Worm (Caenorhabditis elegans) whole organism, mixed stage, embryonic: ENCODE results near the gene F46F5.7.
A peak's percentile ranks its signal among the peaks of the same experiment; 100 is the strongest.
"Not testable (repeated sequence)": the region's sequence is repeated elsewhere in the genome, so short reads cannot be mapped to it uniquely, and the experiment has no call there.

Experiments
- M03D4.4 ChIP-seq: sonication (generic microtip); optimal IDR thresholded peaks from 2 replicates; lab custom pipeline; 2017; ENCODE audit warnings: mild to moderate bottlenecking, missing genetic modification characterization, missing compliant biosample characterization
- bed-3 ChIP-seq: fragments of 200-800 bp; sonication (Bioruptor generic); optimal IDR thresholded peaks from 3 replicates; lab custom pipeline; 2018; ENCODE audit warnings: mild to moderate bottlenecking, missing genetic modification characterization, moderate library complexity, missing compliant biosample characterization
- blmp-1 ChIP-seq: fragments of 150-350 bp; optimal IDR thresholded peaks from 2 replicates; lab custom pipeline; 2014; ENCODE audit warnings: missing biosample characterization, missing genetic modification characterization
- ceh-39 ChIP-seq: fragments of 150-350 bp; optimal IDR thresholded peaks from 2 replicates; lab custom pipeline; 2014; ENCODE audit warnings: missing biosample characterization, missing genetic modification characterization
- ceh-43 ChIP-seq: fragments of 200-800 bp; sonication (Bioruptor generic); optimal IDR thresholded peaks from 2 replicates; lab custom pipeline; 2018; ENCODE audit warnings: mild to moderate bottlenecking, missing genetic modification characterization, moderate library complexity, missing compliant biosample characterization
- ceh-83 ChIP-seq: fragments of 200-800 bp; sonication (Bioruptor generic); optimal IDR thresholded peaks from 2 replicates; lab custom pipeline; 2018; ENCODE audit warnings: mild to moderate bottlenecking, missing genetic modification characterization, missing compliant biosample characterization
- ces-1 ChIP-seq: fragments of 150-350 bp; optimal IDR thresholded peaks from 2 replicates; lab custom pipeline; 2014; ENCODE audit warnings: missing biosample characterization, missing genetic modification reagents, missing genetic modification characterization
- cnd-1 ChIP-seq: fragments of 200-800 bp; sonication (Bioruptor generic); optimal IDR thresholded peaks from 2 replicates; lab custom pipeline; 2018; ENCODE audit warnings: mild to moderate bottlenecking, missing genetic modification characterization, missing compliant biosample characterization
- elt-1 ChIP-seq: sonication (generic microtip); optimal IDR thresholded peaks from 2 replicates; lab custom pipeline; 2017; ENCODE audit warnings: missing genetic modification characterization, mild to moderate bottlenecking, missing compliant biosample characterization, antibody characterized with exemption, moderate library complexity, borderline replicate concordance; ENCODE audit not compliant: insufficient read depth
- elt-3 ChIP-seq: fragments of 150-350 bp; optimal IDR thresholded peaks from 2 replicates; lab custom pipeline; 2014; ENCODE audit warnings: missing biosample characterization, missing genetic modification characterization
- flh-1 ChIP-seq: fragments of 200-800 bp; sonication (Bioruptor generic); optimal IDR thresholded peaks from 2 replicates; lab custom pipeline; 2018; ENCODE audit warnings: mild to moderate bottlenecking, missing genetic modification characterization, moderate library complexity, missing compliant biosample characterization
- ham-2 ChIP-seq: fragments of 200-800 bp; sonication (Bioruptor generic); optimal IDR thresholded peaks from 2 replicates; lab custom pipeline; 2018; ENCODE audit warnings: mild to moderate bottlenecking, missing genetic modification characterization, missing compliant biosample characterization
- hlh-1 ChIP-seq: fragments of 150-350 bp; optimal IDR thresholded peaks from 2 replicates; lab custom pipeline; 2014; ENCODE audit warnings: missing biosample characterization, missing genetic modification reagents, missing genetic modification characterization
- lin-13 ChIP-seq: fragments of 150-350 bp; optimal IDR thresholded peaks from 2 replicates; lab custom pipeline; 2014; ENCODE audit warnings: missing biosample characterization, missing genetic modification characterization
- lin-32 ChIP-seq: fragments of 200-800 bp; sonication (Bioruptor generic); optimal IDR thresholded peaks from 2 replicates; lab custom pipeline; 2018; ENCODE audit warnings: mild to moderate bottlenecking, missing genetic modification characterization, missing compliant biosample characterization
- lsy-2 ChIP-seq: fragments of 150-350 bp; optimal IDR thresholded peaks from 2 replicates; lab custom pipeline; 2014; ENCODE audit warnings: missing biosample characterization, missing genetic modification characterization
- mab-5 ChIP-seq: fragments of 150-350 bp; optimal IDR thresholded peaks from 2 replicates; lab custom pipeline; 2014; ENCODE audit warnings: missing biosample characterization, missing genetic modification characterization
- mep-1 ChIP-seq: fragments of 150-350 bp; optimal IDR thresholded peaks from 2 replicates; lab custom pipeline; 2017; ENCODE audit warnings: missing biosample characterization, missing genetic modification reagents, missing genetic modification characterization, inconsistent platforms
- mls-2 ChIP-seq: sonication (generic microtip); optimal IDR thresholded peaks from 2 replicates; lab custom pipeline; 2016; ENCODE audit warnings: mild to moderate bottlenecking, missing genetic modification characterization, moderate library complexity, missing compliant biosample characterization
- nhr-12 ChIP-seq: fragments of 150-350 bp; optimal IDR thresholded peaks from 2 replicates; lab custom pipeline; 2014; ENCODE audit warnings: missing biosample characterization, missing genetic modification characterization
- nhr-2 ChIP-seq: fragments of 150-350 bp; optimal IDR thresholded peaks from 2 replicates; lab custom pipeline; 2014; ENCODE audit warnings: missing biosample characterization, missing genetic modification characterization
- nhr-237 ChIP-seq: fragments of 150-350 bp; optimal IDR thresholded peaks from 2 replicates; lab custom pipeline; 2014; ENCODE audit warnings: missing biosample characterization, missing genetic modification characterization
- nhr-28 ChIP-seq: fragments of 150-350 bp; optimal IDR thresholded peaks from 2 replicates; lab custom pipeline; 2014; ENCODE audit warnings: missing biosample characterization, missing genetic modification characterization
- nhr-76 ChIP-seq: sonication (generic microtip); optimal IDR thresholded peaks from 2 replicates; lab custom pipeline; 2017; ENCODE audit warnings: missing biosample characterization, missing genetic modification characterization
- sem-2 ChIP-seq: fragments of 200-800 bp; sonication (Bioruptor generic); optimal IDR thresholded peaks from 2 replicates; lab custom pipeline; 2018; ENCODE audit warnings: mild to moderate bottlenecking, missing genetic modification characterization, missing compliant biosample characterization
- snpc-4 ChIP-seq: fragments of 150-350 bp; optimal IDR thresholded peaks from 2 replicates; lab custom pipeline; 2014; ENCODE audit warnings: missing biosample characterization, missing genetic modification characterization
- sptf-1 ChIP-seq: sonication (generic microtip); optimal IDR thresholded peaks from 2 replicates; lab custom pipeline; 2017; ENCODE audit warnings: mild to moderate bottlenecking, missing genetic modification characterization, moderate library complexity, missing compliant biosample characterization
- tbx-8 ChIP-seq: fragments of 200-800 bp; sonication (Bioruptor generic); optimal IDR thresholded peaks from 2 replicates; lab custom pipeline; 2018; ENCODE audit warnings: mild to moderate bottlenecking, missing genetic modification characterization, moderate library complexity, missing compliant biosample characterization
- unc-120 ChIP-seq: sonication (generic microtip); optimal IDR thresholded peaks from 2 replicates; lab custom pipeline; 2017; ENCODE audit warnings: missing genetic modification characterization, missing compliant biosample characterization; ENCODE audit not compliant: poor library complexity, severe bottlenecking
- unc-39 ChIP-seq: fragments of 150-350 bp; optimal IDR thresholded peaks from 2 replicates; lab custom pipeline; 2014; ENCODE audit warnings: missing biosample characterization, missing genetic modification characterization
- unc-62 ChIP-seq: fragments of 150-350 bp; optimal IDR thresholded peaks from 2 replicates; lab custom pipeline; 2014; ENCODE audit warnings: missing biosample characterization, missing genetic modification reagents, missing genetic modification characterization
- zip-8 ChIP-seq: fragments of 150-350 bp; optimal IDR thresholded peaks from 2 replicates; lab custom pipeline; 2014; ENCODE audit warnings: missing biosample characterization, missing genetic modification characterization

The F46F5.7 gene

ce11 chrII:850567-850966 is 30.1 kb upstream of the F46F5.7 start, which contains the start of gene F28A10.5:
F28A10.5 (minus strand) TSS chrII:850667.
- TF ChIP-seq zip-8; flh-1; mab-5 (tag; lab: Kevin White, UChicago): not testable (repeated sequence)
- TF ChIP-seq, all 35 proteins: peak for 0; not testable (repeated sequence) for 35

- peak; percentile 2 for TF ChIP-seq unc-120 (tag; lab: Kevin White, UChicago)
- peak; percentile 93 for TF ChIP-seq hlh-1 (tag; lab: Kevin White, UChicago)
- peak; percentile 3 for TF ChIP-seq mep-1
- TF ChIP-seq ceh-43 = no peak
- peak; percentile 70 for TF ChIP-seq unc-62 (GFP tag; lab: Kevin White, UChicago)
These were observed 28.1 kb upstream of the F46F5.7 start, which contains the start of the genes acdh-9 and F28A10.13 for ce11 chrII:848519-848918. acdh-9 (minus strand) TSS chrII:848603. F28A10.13 (plus strand) TSS chrII:848812.

ce11 chrII:845618-846017 is 25.2 kb upstream of the F46F5.7 start, which contains the start of gene F28A10.7:
F28A10.7 (minus strand) TSS chrII:845718.
- no peak for TF ChIP-seq flh-1
- TF ChIP-seq ceh-43 = no peak
- TF ChIP-seq sptf-1 = no peak
- TF ChIP-seq ceh-83 (GFP tag; lab: Kevin White, UChicago) = no peak
- no peak for TF ChIP-seq snpc-4 (tag; lab: Kevin White, UChicago)
- TF ChIP-seq elt-3 (tag; lab: Kevin White, UChicago) = no peak
- TF ChIP-seq nhr-2 = no peak
- no peak for TF ChIP-seq mls-2 (tag; lab: Kevin White, UChicago)
- no peak for TF ChIP-seq hlh-1 (tag; lab: Kevin White, UChicago)
- no peak for TF ChIP-seq nhr-237 (tag; lab: Kevin White, UChicago)
- no peak for TF ChIP-seq M03D4.4 (tag; lab: Kevin White, UChicago)
- no peak for TF ChIP-seq zip-8

- TF ChIP-seq flh-1 = no peak
- TF ChIP-seq snpc-4 (tag; lab: Kevin White, UChicago) = no peak
- TF ChIP-seq cnd-1 (tag; lab: Kevin White, UChicago) = no peak
- no peak for TF ChIP-seq M03D4.4 (tag; lab: Kevin White, UChicago)
- no peak for TF ChIP-seq sem-2
- no peak for TF ChIP-seq mls-2 (tag; lab: Kevin White, UChicago)
- TF ChIP-seq nhr-76 = no peak
- TF ChIP-seq zip-8 = no peak
- TF ChIP-seq blmp-1 = no peak
- no peak for TF ChIP-seq nhr-28
- no peak for TF ChIP-seq ham-2 (GFP tag; lab: Kevin White, UChicago)
- TF ChIP-seq unc-62 (GFP tag; lab: Kevin White, UChicago) = no peak
- TF ChIP-seq tbx-8 (GFP tag; lab: Kevin White, UChicago) = no peak
- no peak for TF ChIP-seq unc-39 (tag; lab: Kevin White, UChicago)
- TF ChIP-seq sptf-1 = no peak
- no peak for TF ChIP-seq mab-5 (tag; lab: Kevin White, UChicago)
- TF ChIP-seq ceh-43 = no peak
- TF ChIP-seq ces-1 (GFP tag; lab: Kevin White, UChicago) = no peak
- TF ChIP-seq nhr-12 = no peak
- TF ChIP-seq elt-3 (tag; lab: Kevin White, UChicago) = no peak
These were observed 23.6 kb upstream of the F46F5.7 start, which contains the start of gene F28A10.4 for ce11 chrII:843971-844370. F28A10.4 (plus strand) TSS chrII:844271.

- TF ChIP-seq ceh-39 (tag; lab: Kevin White, UChicago) (no peak), elt-3 (tag; lab: Kevin White, UChicago) (no peak), blmp-1 (no peak), nhr-2 (no peak), sem-2 (no peak), lsy-2 (no peak), unc-39 (tag; lab: Kevin White, UChicago) (no peak), nhr-76 (no peak), nhr-237 (tag; lab: Kevin White, UChicago) (no peak), ham-2 (GFP tag; lab: Kevin White, UChicago) (no peak), ceh-83 (GFP tag; lab: Kevin White, UChicago) (no peak), M03D4.4 (tag; lab: Kevin White, UChicago) (no peak), ces-1 (GFP tag; lab: Kevin White, UChicago) (no peak), tbx-8 (GFP tag; lab: Kevin White, UChicago) (no peak), lin-32 (GFP tag; lab: Kevin White, UChicago) (no peak)
These were observed 19.7 kb upstream of the F46F5.7 start, which contains the start of gene clc-33 for ce11 chrII:840131-840530. clc-33 (plus strand) TSS chrII:840431.

- TF ChIP-seq nhr-12 (no peak), lin-32 (GFP tag; lab: Kevin White, UChicago) (no peak), elt-1 (no peak), nhr-76 (no peak), ceh-83 (GFP tag; lab: Kevin White, UChicago) (no peak), nhr-28 (no peak), unc-39 (tag; lab: Kevin White, UChicago) (no peak), ceh-43 (no peak), lin-13 (tag; lab: Kevin White, UChicago) (no peak), blmp-1 (no peak), unc-62 (GFP tag; lab: Kevin White, UChicago) (no peak), ham-2 (GFP tag; lab: Kevin White, UChicago) (no peak), bed-3 (GFP tag; lab: Kevin White, UChicago) (no peak)
These were observed 18.0 kb upstream of the F46F5.7 start, which contains the start of gene F28A10.8 for ce11 chrII:838414-838813. F28A10.8 (minus strand) TSS chrII:838514.
